Worm (Caenorhabditis elegans): ENCODE data around the gene galt-1.

The galt-1 gene

DNA sequence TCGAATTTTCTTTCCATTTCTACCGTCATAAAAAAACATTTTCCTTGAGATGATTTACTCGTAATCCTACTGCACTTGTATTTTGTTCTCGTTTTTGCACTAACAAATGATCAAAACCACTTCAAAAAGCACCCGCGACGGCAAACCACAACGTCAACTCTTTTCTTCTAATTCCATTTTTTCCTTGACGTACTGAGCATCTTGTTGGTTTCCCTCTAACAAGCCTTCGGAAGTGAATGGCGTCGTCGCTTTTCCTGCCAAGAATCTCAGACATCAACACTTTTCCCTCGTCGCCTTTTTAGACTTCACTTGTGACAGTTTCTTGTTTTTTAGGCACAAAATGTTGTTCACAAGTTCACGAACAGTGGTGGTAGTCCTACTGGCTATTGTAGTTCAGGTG is 18.3 kb upstream of the galt-1 start, which contains the start of gene C04E6.13:
Gene C04E6.13, plus strand, starts transcription at position 301 of the 400 bp plus-strand sequence.
- no peak for TF ChIP-seq ceh-9 (tag; optimal IDR thresholded peaks at IDR 0.05)
- TF ChIP-seq nhr-25 (tag; optimal IDR thresholded peaks at IDR 0.05), result no peak
- no peak for TF ChIP-seq nhr-76 (tag; optimal IDR thresholded peaks at IDR 0.05)
- TF ChIP-seq lin-15B (tag; optimal IDR thresholded peaks at IDR 0.05), result no peak
- no peak for TF ChIP-seq daf-12 (tag; optimal IDR thresholded peaks at IDR 0.05)
- TF ChIP-seq nhr-43 (tag; optimal IDR thresholded peaks at IDR 0.05; ENCODE audit: poor library complexity, severe bottlenecking), result no peak
- TF ChIP-seq tbx-2 (tag; optimal IDR thresholded peaks at IDR 0.05), result no peak
- TF ChIP-seq nhr-12 (tag; optimal IDR thresholded peaks at IDR 0.05), result no peak
- no peak for TF ChIP-seq pha-4 (tag; optimal IDR thresholded peaks at IDR 0.05)
- no peak for TF ChIP-seq lsy-12 (tag; optimal IDR thresholded peaks at IDR 0.05)
- no peak for TF ChIP-seq ama-1 (optimal IDR thresholded peaks at IDR 0.05)

DNA sequence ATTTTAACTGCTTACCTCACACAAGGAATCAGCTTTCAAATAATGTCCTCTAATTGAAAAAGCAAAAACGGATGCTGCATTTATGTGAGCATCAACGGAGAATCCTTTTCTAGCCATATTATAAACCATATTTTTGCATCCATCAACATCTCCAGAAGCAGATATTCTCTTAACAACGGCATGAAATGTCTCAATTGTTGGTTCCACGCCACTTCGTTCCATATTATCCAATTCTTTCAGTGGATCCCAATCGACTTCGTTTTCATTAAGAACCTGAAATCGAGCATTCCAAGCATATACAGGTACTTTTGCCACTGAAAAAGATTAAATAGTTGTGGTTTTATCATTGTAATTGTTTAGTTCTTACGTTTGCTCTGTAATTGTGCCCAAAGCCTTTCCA is 13.8 kb upstream of the galt-1 start:
- TF ChIP-seq pqm-1 (tag; optimal IDR thresholded peaks at IDR 0.05) (no peak), aly-2 (tag; optimal IDR thresholded peaks at IDR 0.05) (no peak), tbx-2 (tag; optimal IDR thresholded peaks at IDR 0.05) (no peak), elt-1 (tag; optimal IDR thresholded peaks at IDR 0.05) (no peak), lin-39 (tag; optimal IDR thresholded peaks at IDR 0.05) (no peak), nhr-12 (tag; optimal IDR thresholded peaks at IDR 0.05) (no peak), lsy-12 (tag; optimal IDR thresholded peaks at IDR 0.05) (no peak), mdl-1 (tag; optimal IDR thresholded peaks at IDR 0.05) (no peak)

DNA sequence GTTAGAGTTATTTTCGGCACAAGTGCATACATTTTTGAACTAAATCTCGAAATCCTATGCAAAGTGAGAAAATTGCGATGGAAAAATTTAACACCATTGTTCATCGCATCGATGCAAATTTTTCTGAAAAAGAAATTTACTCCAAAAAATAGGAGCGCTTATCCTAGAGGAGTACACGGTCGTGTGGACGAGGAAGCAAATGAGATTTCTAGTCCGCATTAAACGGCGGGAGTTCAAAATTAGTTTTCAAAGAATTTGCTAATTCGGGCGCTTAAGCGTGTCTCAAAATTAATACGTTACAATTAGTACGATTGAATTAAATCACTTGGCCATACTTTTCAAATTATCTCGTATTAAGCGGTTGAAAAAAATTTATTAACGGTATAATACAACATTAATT is 13.0 kb upstream of the galt-1 start, which contains the start of gene lrpr-1:
Gene lrpr-1, minus strand, starts transcription at position 185 of the 400 bp plus-strand sequence.
- TF ChIP-seq elt-1 (tag; optimal IDR thresholded peaks at IDR 0.05) (no peak), lin-15B (tag; optimal IDR thresholded peaks at IDR 0.05) (peak; percentile 76), lsy-12 (tag; optimal IDR thresholded peaks at IDR 0.05) (peak; percentile 80), pqm-1 (tag; optimal IDR thresholded peaks at IDR 0.05) (peak; percentile 50), nhr-237 (tag; optimal IDR thresholded peaks at IDR 0.05) (no peak), nhr-25 (tag; optimal IDR thresholded peaks at IDR 0.05) (peak; percentile 30), ceh-16 (tag; optimal IDR thresholded peaks at IDR 0.05) (no peak), R02D3.7 (tag; optimal IDR thresholded peaks at IDR 0.05) (peak; percentile 71), nhr-76 (tag; optimal IDR thresholded peaks at IDR 0.05) (peak; percentile 47), ceh-28 (tag; optimal IDR thresholded peaks at IDR 0.05) (peak; percentile 52), ceh-9 (tag; optimal IDR thresholded peaks at IDR 0.05) (no peak), ceh-82 (tag; optimal IDR thresholded peaks at IDR 0.05) (peak; percentile 48), zag-1 (tag; optimal IDR thresholded peaks at IDR 0.05) (no peak), aly-2 (tag; optimal IDR thresholded peaks at IDR 0.05) (no peak), ztf-4 (tag; optimal IDR thresholded peaks at IDR 0.05) (no peak), mml-1 (tag; optimal IDR thresholded peaks at IDR 0.05) (no peak), fkh-10 (GFP tag; optimal IDR thresholded peaks at IDR 0.05) (no peak), lin-39 (tag; optimal IDR thresholded peaks at IDR 0.05) (peak; percentile 34), skn-1 (tag; optimal IDR thresholded peaks at IDR 0.05) (peak; percentile 59), nfya-1 (tag; optimal IDR thresholded peaks at IDR 0.05; ENCODE audit: insufficient read depth) (peak; percentile 71), fkh-2 (tag; optimal IDR thresholded peaks at IDR 0.05) (peak; percentile 56), tbx-2 (tag; optimal IDR thresholded peaks at IDR 0.05) (no peak), egl-5 (tag; optimal IDR thresholded peaks at IDR 0.05) (peak; percentile 37), hmg-11 (tag; optimal IDR thresholded peaks at IDR 0.05) (peak; percentile 56), nhr-23 (tag; optimal IDR thresholded peaks at IDR 0.05) (peak; percentile 82), nhr-43 (tag; optimal IDR thresholded peaks at IDR 0.05; ENCODE audit: poor library complexity, severe bottlenecking) (peak; percentile 95), jun-1 (tag; optimal IDR thresholded peaks at IDR 0.05) (peak; percentile 42)

DNA sequence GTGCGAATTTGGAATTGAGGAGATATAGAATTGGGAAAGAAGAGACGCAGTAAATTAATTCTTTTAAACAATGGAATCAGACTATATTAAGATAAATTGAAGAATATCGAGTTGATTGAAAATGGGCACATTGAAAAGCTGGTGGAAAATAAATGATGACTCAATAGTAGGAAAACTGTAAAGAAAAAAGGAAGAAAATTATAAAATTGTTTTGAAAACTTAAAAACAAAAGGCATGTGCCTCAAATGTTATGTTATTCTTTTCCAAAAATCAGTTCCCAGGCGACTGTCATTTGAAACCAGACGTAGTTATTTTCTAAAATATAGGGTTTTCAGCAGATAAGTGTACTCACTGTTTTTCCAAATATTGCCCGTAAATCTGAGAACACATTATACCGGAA is 10.8 kb upstream of the galt-1 start, which contains the start of gene C04E6.12:
Gene C04E6.12, minus strand, starts transcription at position 101 of the 400 bp plus-strand sequence.
- TF ChIP-seq unc-39 (tag; optimal IDR thresholded peaks at IDR 0.05), result no peak
- TF ChIP-seq nhr-67 (tag; optimal IDR thresholded peaks at IDR 0.05), result no peak
- no peak for TF ChIP-seq jun-1 (tag; optimal IDR thresholded peaks at IDR 0.05)
- TF ChIP-seq nhr-77 (tag; optimal IDR thresholded peaks at IDR 0.05), result no peak
- no peak for TF ChIP-seq lin-15B (tag; optimal IDR thresholded peaks at IDR 0.05)
- TF ChIP-seq nhr-237 (tag; optimal IDR thresholded peaks at IDR 0.05), result no peak
- TF ChIP-seq zag-1 (tag; optimal IDR thresholded peaks at IDR 0.05), result no peak
- TF ChIP-seq elt-1 (tag; optimal IDR thresholded peaks at IDR 0.05), result no peak
- TF ChIP-seq egl-5 (tag; optimal IDR thresholded peaks at IDR 0.05), result no peak
- no peak for TF ChIP-seq unc-62 (GFP tag; optimal IDR thresholded peaks at IDR 0.05)
- no peak for TF ChIP-seq sea-2 (GFP tag; optimal IDR thresholded peaks at IDR 0.05)
- TF ChIP-seq fkh-10 (GFP tag; optimal IDR thresholded peaks at IDR 0.05), result no peak
- TF ChIP-seq ztf-11 (tag; optimal IDR thresholded peaks at IDR 0.05), result no peak
- TF ChIP-seq nhr-25 (tag; optimal IDR thresholded peaks at IDR 0.05), result no peak
- no peak for TF ChIP-seq eor-1 (tag; optimal IDR thresholded peaks at IDR 0.05)
- no peak for TF ChIP-seq ZK546.5 (tag; optimal IDR thresholded peaks at IDR 0.05)
